Fruit fly (Drosophila melanogaster) whole organism, embryonic: ENCODE data around the gene Scm.

ENCODE experiments used
- Atf3 ChIP-seq: fragments of 200-800 bp; sonication (Bioruptor generic); optimal IDR thresholded peaks from 3 replicates; lab custom pipeline; 2016; ENCODE audit warnings: missing biosample characterization, missing genetic modification characterization
- Atf6 ChIP-seq: fragments of 200-800 bp; sonication (Bioruptor generic); IDR thresholded peaks from 2 replicates; pipeline ENCODE4 v1.3.6; 2022; ENCODE audit warnings: missing biosample characterization, missing genetic modification characterization
- CG10565 ChIP-seq: fragments of 200-800 bp; sonication (Bioruptor generic); optimal IDR thresholded peaks from 3 replicates; lab custom pipeline; 2016; ENCODE audit warnings: missing biosample characterization, mild to moderate bottlenecking, missing genetic modification characterization
- CG12942 ChIP-seq: fragments of 200-800 bp; sonication (Bioruptor generic); optimal IDR thresholded peaks from 3 replicates; lab custom pipeline; 2016; ENCODE audit warnings: missing biosample characterization, missing genetic modification characterization
- CG14050 ChIP-seq: fragments of 200-800 bp; sonication (Bioruptor generic); IDR thresholded peaks from 3 replicates; pipeline ENCODE4 v1.3.6; 2022; ENCODE audit warnings: missing biosample characterization, missing genetic modification characterization
- CG1647 ChIP-seq: fragments of 200-800 bp; sonication (Bioruptor generic); optimal IDR thresholded peaks from 3 replicates; lab custom pipeline; 2016; ENCODE audit warnings: missing biosample characterization, missing genetic modification characterization
- CG18476 ChIP-seq: fragments of 200-800 bp; sonication (Bioruptor generic); optimal IDR thresholded peaks from 2 replicates; lab custom pipeline; 2016; ENCODE audit warnings: missing biosample characterization, mild to moderate bottlenecking, missing genetic modification characterization
- CG2120 ChIP-seq: fragments of 200-800 bp; sonication (Bioruptor generic); optimal IDR thresholded peaks from 3 replicates; lab custom pipeline; 2016; ENCODE audit warnings: missing biosample characterization, missing genetic modification characterization
- CG2875 ChIP-seq: fragments of 200-800 bp; sonication (Bioruptor generic); optimal IDR thresholded peaks from 2 replicates; lab custom pipeline; 2017; ENCODE audit warnings: missing biosample characterization, mild to moderate bottlenecking, missing genetic modification characterization, missing genetic modification reagents
- CG32532 ChIP-seq: fragments of 200-800 bp; sonication (Bioruptor generic); IDR thresholded peaks from 2 replicates; pipeline ENCODE4 v1.3.6; 2022; ENCODE audit warnings: missing biosample characterization, missing genetic modification characterization
- CG3407 ChIP-seq: fragments of 200-800 bp; sonication (Bioruptor generic); optimal IDR thresholded peaks from 2 replicates; lab custom pipeline; 2018; ENCODE audit warnings: missing biosample characterization, mild to moderate bottlenecking, missing genetic modification characterization
- CG42726 ChIP-seq: fragments of 200-800 bp; sonication (Bioruptor generic); IDR thresholded peaks from 2 replicates; pipeline ENCODE4 v1.3.6; 2022; ENCODE audit warnings: missing biosample characterization, missing genetic modification characterization; ENCODE audit not compliant: partially characterized antibody
- CG4360 ChIP-seq: fragments of 200-800 bp; sonication (Bioruptor generic); IDR thresholded peaks from 2 replicates; pipeline ENCODE4 v1.3.6; 2022; ENCODE audit warnings: missing biosample characterization, missing genetic modification characterization
- CG5180 ChIP-seq: fragments of 200-800 bp; sonication (Bioruptor generic); optimal IDR thresholded peaks from 3 replicates; lab custom pipeline; 2017; ENCODE audit warnings: missing biosample characterization, missing genetic modification characterization, mild to moderate bottlenecking, moderate library complexity, missing genetic modification reagents
- CG6765 ChIP-seq: fragments of 200-800 bp; sonication (Bioruptor generic); optimal IDR thresholded peaks from 3 replicates; lab custom pipeline; 2017; ENCODE audit warnings: missing biosample characterization, mild to moderate bottlenecking, missing genetic modification characterization
- CG6813 ChIP-seq: fragments of 200-800 bp; sonication (Bioruptor generic); optimal IDR thresholded peaks from 2 replicates; lab custom pipeline; 2017; ENCODE audit warnings: missing biosample characterization, missing genetic modification characterization, mild to moderate bottlenecking, moderate library complexity, missing genetic modification reagents
- CG8765 ChIP-seq: fragments of 200-800 bp; sonication (Bioruptor generic); IDR thresholded peaks from 2 replicates; pipeline ENCODE4 v1.3.6; 2022; ENCODE audit warnings: missing biosample characterization, missing genetic modification characterization
- CG8924 ChIP-seq: fragments of 200-800 bp; optimal IDR thresholded peaks from 3 replicates; lab custom pipeline; 2019; ENCODE audit warnings: missing biosample characterization, mild to moderate bottlenecking, missing genetic modification characterization, moderate library complexity
- Eip74EF ChIP-seq, 2 experiments: fragments of 200-800 bp in 1 of 2; fragments of >200 bp in 1 of 2; sonication (Bioruptor generic) in 1 of 2; optimal IDR thresholded peaks; 2 replicates each; lab custom pipeline; 2017 to 2019; ENCODE audit warnings: missing biosample characterization in 2 of 2, missing genetic modification characterization in 2 of 2, mild to moderate bottlenecking in 1 of 2, moderate library complexity in 1 of 2
- Fer1 ChIP-seq: fragments of 200-800 bp; sonication (Bioruptor generic); optimal IDR thresholded peaks from 2 replicates; lab custom pipeline; 2017; ENCODE audit warnings: missing biosample characterization, mild to moderate bottlenecking, missing genetic modification characterization
- HmgD ChIP-seq: fragments of 200-800 bp; sonication (Bioruptor generic); optimal IDR thresholded peaks from 3 replicates; lab custom pipeline; 2016; ENCODE audit warnings: missing biosample characterization, missing genetic modification characterization
- Hsf ChIP-seq: fragments of 200-800 bp; sonication (Bioruptor generic); optimal IDR thresholded peaks from 3 replicates; lab custom pipeline; 2016; ENCODE audit warnings: missing biosample characterization, missing genetic modification characterization
- NC2α ChIP-seq: fragments of 200-800 bp; sonication (Bioruptor generic); optimal IDR thresholded peaks from 2 replicates; lab custom pipeline; 2016; ENCODE audit warnings: missing biosample characterization, missing genetic modification characterization
- Nf-YB ChIP-seq: fragments of 200-800 bp; sonication (Bioruptor generic); optimal IDR thresholded peaks from 3 replicates; lab custom pipeline; 2019; ENCODE audit warnings: missing biosample characterization, mild to moderate bottlenecking, missing genetic modification characterization, moderate library complexity
- Optix ChIP-seq: fragments of 200-800 bp; sonication (Bioruptor generic); IDR thresholded peaks from 3 replicates; pipeline ENCODE4 v1.3.6; 2022; ENCODE audit warnings: missing biosample characterization, missing genetic modification characterization
- TFAM ChIP-seq: fragments of 200-800 bp; sonication (Bioruptor generic); optimal IDR thresholded peaks from 2 replicates; lab custom pipeline; 2017; ENCODE audit warnings: missing biosample characterization, missing genetic modification characterization, inconsistent platforms
- Tbp ChIP-seq: fragments of >200 bp; optimal IDR thresholded peaks from 2 replicates; lab custom pipeline; 2018; ENCODE audit warnings: missing biosample characterization, missing genetic modification characterization
- Vsx1 ChIP-seq: fragments of 200-800 bp; sonication (Bioruptor generic); optimal IDR thresholded peaks from 2 replicates; lab custom pipeline; 2017; ENCODE audit warnings: missing biosample characterization, mild to moderate bottlenecking, missing genetic modification characterization, missing genetic modification reagents
- Xbp1 ChIP-seq: fragments of 200-800 bp; sonication (Bioruptor generic); optimal IDR thresholded peaks from 3 replicates; lab custom pipeline; 2016; ENCODE audit warnings: missing biosample characterization, mild to moderate bottlenecking, missing genetic modification characterization
- az2 ChIP-seq: fragments of 200-800 bp; sonication (Bioruptor generic); optimal IDR thresholded peaks from 3 replicates; lab custom pipeline; 2016; ENCODE audit warnings: missing biosample characterization, missing genetic modification characterization
- bigmax ChIP-seq: fragments of 200-800 bp; sonication (Bioruptor generic); optimal IDR thresholded peaks from 2 replicates; lab custom pipeline; 2018; ENCODE audit warnings: missing biosample characterization, mild to moderate bottlenecking, missing genetic modification characterization
- crol ChIP-seq: fragments of 200-800 bp; sonication (Bioruptor generic); IDR thresholded peaks from 2 replicates; pipeline ENCODE4 v1.3.6; 2022; ENCODE audit warnings: missing biosample characterization, missing genetic modification characterization
- crp ChIP-seq, 2 experiments: fragments of 200-800 bp; sonication (Bioruptor generic); optimal IDR thresholded peaks; 2 replicates in 1 of 2; 3 replicates in 1 of 2; lab custom pipeline; 2017; ENCODE audit warnings: missing biosample characterization in 2 of 2, missing genetic modification characterization in 2 of 2, mild to moderate bottlenecking in 1 of 2, moderate library complexity in 1 of 2
- ems ChIP-seq: fragments of 200-800 bp; sonication (Bioruptor generic); optimal IDR thresholded peaks from 3 replicates; lab custom pipeline; 2016; ENCODE audit warnings: missing biosample characterization, missing genetic modification characterization
- gfzf ChIP-seq: fragments of 200-800 bp; sonication (Bioruptor generic); optimal IDR thresholded peaks from 2 replicates; lab custom pipeline; 2016; ENCODE audit warnings: missing biosample characterization, mild to moderate bottlenecking, missing genetic modification characterization, moderate library complexity
- nau ChIP-seq: fragments of 200-800 bp; sonication (Bioruptor generic); optimal IDR thresholded peaks from 3 replicates; lab custom pipeline; 2017; ENCODE audit warnings: missing biosample characterization, mild to moderate bottlenecking, missing genetic modification characterization, missing genetic modification reagents
- nmo ChIP-seq: fragments of 200-800 bp; sonication (Bioruptor generic); optimal IDR thresholded peaks from 2 replicates; lab custom pipeline; 2018; ENCODE audit warnings: missing biosample characterization, mild to moderate bottlenecking, missing genetic modification characterization, moderate library complexity
- nom ChIP-seq: fragments of 200-800 bp; sonication (Bioruptor generic); optimal IDR thresholded peaks from 2 replicates; lab custom pipeline; 2017; ENCODE audit warnings: missing biosample characterization, missing genetic modification characterization, mild to moderate bottlenecking, moderate library complexity, missing genetic modification reagents
- odd ChIP-seq: fragments of 200-800 bp; sonication (Bioruptor generic); optimal IDR thresholded peaks from 2 replicates; lab custom pipeline; 2017; ENCODE audit warnings: missing biosample characterization, mild to moderate bottlenecking, missing genetic modification characterization
- pan ChIP-seq, 4 experiments: fragments of >200 bp in 3 of 4; fragments of 200-800 bp in 1 of 4; sonication (Bioruptor generic) in 1 of 4; optimal IDR thresholded peaks in 3 of 4; IDR thresholded peaks in 1 of 4; 2 replicates each; pipeline versions ENCODE4 v1.3.6 to Lab custom; 2017 to 2022; ENCODE audit warnings: missing biosample characterization in 2 of 4, missing genetic modification characterization in 2 of 4, mixed read lengths in 1 of 4
- pb ChIP-seq: fragments of 200-800 bp; sonication (Bioruptor generic); optimal IDR thresholded peaks from 3 replicates; lab custom pipeline; 2016; ENCODE audit warnings: missing biosample characterization, missing genetic modification characterization
- pho ChIP-seq: fragments of 200-800 bp; sonication (Bioruptor generic); optimal IDR thresholded peaks from 2 replicates; lab custom pipeline; 2016; ENCODE audit warnings: missing biosample characterization, missing genetic modification characterization
- ranshi ChIP-seq: fragments of 200-800 bp; sonication (Bioruptor generic); IDR thresholded peaks from 2 replicates; pipeline ENCODE4 v1.3.6; 2022; ENCODE audit warnings: missing biosample characterization, missing genetic modification characterization
- scrt ChIP-seq: fragments of 200-800 bp; sonication (Bioruptor generic); optimal IDR thresholded peaks from 2 replicates; lab custom pipeline; 2018; ENCODE audit warnings: missing biosample characterization, mild to moderate bottlenecking, missing genetic modification characterization, moderate library complexity
- sens ChIP-seq: fragments of 200-800 bp; sonication (Bioruptor generic); peaks from one replicate; lab custom pipeline; 2016; ENCODE audit warnings: missing biosample characterization, missing genetic modification characterization
- stwl ChIP-seq: fragments of 200-800 bp; sonication (Bioruptor generic); optimal IDR thresholded peaks from 3 replicates; lab custom pipeline; 2018; ENCODE audit warnings: missing biosample characterization, mild to moderate bottlenecking, missing genetic modification characterization, moderate library complexity
- tap ChIP-seq: fragments of 200-800 bp; optimal IDR thresholded peaks from 3 replicates; lab custom pipeline; 2019; ENCODE audit warnings: missing biosample characterization, mild to moderate bottlenecking, missing genetic modification characterization, moderate library complexity
- tll ChIP-seq, 2 experiments: fragments of 200-800 bp in 1 of 2; fragments of >200 bp in 1 of 2; sonication (Bioruptor generic) in 1 of 2; optimal IDR thresholded peaks; 2 replicates each; lab custom pipeline; 2017 to 2019; ENCODE audit warnings: missing biosample characterization in 2 of 2, missing genetic modification characterization in 2 of 2, mild to moderate bottlenecking in 1 of 2, moderate library complexity in 1 of 2
- ttk ChIP-seq: fragments of 200-800 bp; sonication (Bioruptor generic); IDR thresholded peaks from 2 replicates; pipeline ENCODE4 v2.1.2; 2022; ENCODE audit warnings: missing biosample characterization, missing genetic modification characterization
- yki ChIP-seq: fragments of >200 bp; optimal IDR thresholded peaks from 3 replicates; lab custom pipeline; 2018
- z ChIP-seq: fragments of 200-800 bp; sonication (Bioruptor generic); IDR thresholded peaks from 3 replicates; pipeline ENCODE4 v1.3.6; 2022; ENCODE audit warnings: missing biosample characterization, missing genetic modification characterization

Gene Scm

DNA sequence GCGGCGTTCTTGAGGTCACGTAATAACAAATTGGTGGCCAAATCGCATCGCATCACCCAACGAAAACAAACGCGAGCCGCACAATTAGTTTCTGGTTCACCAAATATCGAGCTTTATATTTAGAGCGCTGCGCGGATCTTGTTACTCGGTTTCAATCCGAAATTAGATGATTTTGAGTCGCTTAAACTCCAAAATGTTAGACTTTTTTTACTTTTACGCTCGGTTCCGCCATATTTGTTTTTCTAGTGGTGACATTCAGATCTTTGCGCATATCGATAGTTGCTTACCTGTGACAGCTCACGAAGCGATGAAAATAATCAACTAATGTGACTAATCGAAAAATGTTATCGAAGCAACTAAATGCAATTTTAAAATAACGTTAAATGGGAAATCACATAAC, at the start of gene Scm (continued):
- TF ChIP-seq Optix (GFP tag; lab: Robert Waterston, UW), result no peak
- no peak for TF ChIP-seq CG14050 (GFP tag; lab: Robert Waterston, UW)
- no peak for TF ChIP-seq pb (GFP tag; lab: Kevin White, UChicago)
- peak; percentile 84; the same call in 1 of the 2 replicates for TF ChIP-seq CG42726 (GFP tag; lab: Robert Waterston, UW)
- peak; percentile 76 for TF ChIP-seq sens (GFP tag; lab: Kevin White, UChicago)
- no peak for TF ChIP-seq Vsx1 (GFP tag; lab: Kevin White, UChicago)
- no peak for TF ChIP-seq crp (GFP tag; optimal IDR thresholded peaks at IDR 0.05; lab: Kevin White, UChicago)
- TF ChIP-seq CG4360 (GFP tag; lab: Robert Waterston, UW), result no peak
- no peak for TF ChIP-seq CG10565 (GFP tag; lab: Kevin White, UChicago)
- no peak for TF ChIP-seq TFAM
- peak; percentile 19 for TF ChIP-seq Xbp1 (GFP tag; lab: Kevin White, UChicago)
- TF ChIP-seq stwl, result peak; percentile 100
- TF ChIP-seq tap (tag; lab: Kevin White, UChicago), result no peak
- peak; percentile 54 for TF ChIP-seq nmo (GFP tag; lab: Kevin White, UChicago)
- TF ChIP-seq Eip74EF (GFP tag; optimal IDR thresholded peaks at IDR 0.05; lab: Kevin White, UChicago), result no peak
- TF ChIP-seq z (GFP tag; lab: Robert Waterston, UW), result no peak
- no peak for TF ChIP-seq bigmax (GFP tag; lab: Kevin White, UChicago)
- no peak for TF ChIP-seq CG12942 (GFP tag; lab: Kevin White, UChicago)
- no peak for TF ChIP-seq CG2875 (GFP tag; lab: Kevin White, UChicago)
- TF ChIP-seq ems, result peak; percentile 2
- TF ChIP-seq crol (GFP tag; lab: Robert Waterston, UW), result no peak
- TF ChIP-seq NC2α (GFP tag; lab: Kevin White, UChicago), result no peak
- no peak for TF ChIP-seq CG5180
- TF ChIP-seq nau (GFP tag; lab: Kevin White, UChicago), result no peak
- TF ChIP-seq tll (GFP tag; optimal IDR thresholded peaks at IDR 0.05; lab: Kevin White, UChicago), result no peak
- TF ChIP-seq nom (GFP tag; lab: Kevin White, UChicago), result no peak
- TF ChIP-seq pho (GFP tag; lab: Kevin White, UChicago), result no peak
- no peak for TF ChIP-seq odd (GFP tag; lab: Kevin White, UChicago)
- no peak for TF ChIP-seq CG2120 (GFP tag; lab: Kevin White, UChicago)
- no peak for TF ChIP-seq CG32532 (GFP tag; lab: Robert Waterston, UW)
- TF ChIP-seq Atf3 (GFP tag; lab: Kevin White, UChicago), result no peak
- TF ChIP-seq Atf6 (GFP tag; lab: Robert Waterston, UW), result no peak
- no peak for TF ChIP-seq CG18476
- TF ChIP-seq HmgD, result peak; percentile 61
- no peak for TF ChIP-seq CG6765
- TF ChIP-seq Nf-YB (GFP tag; lab: Kevin White, UChicago), result peak; percentile 59
- TF ChIP-seq az2 (GFP tag; lab: Kevin White, UChicago), result no peak
- TF ChIP-seq CG6813 (GFP tag; lab: Kevin White, UChicago), result no peak
- TF ChIP-seq Fer1, result peak; percentile 39
- peak; percentile 37 for TF ChIP-seq gfzf (GFP tag; lab: Kevin White, UChicago)
- TF ChIP-seq Hsf (GFP tag; lab: Kevin White, UChicago), result no peak
- TF ChIP-seq ttk (GFP tag; lab: Robert Waterston, UW), result no peak
- no peak for TF ChIP-seq pan (optimal IDR thresholded peaks at IDR 0.05; lab: Kevin White, UChicago)
- TF ChIP-seq pan (GFP tag; optimal IDR thresholded peaks at IDR 0.05 in 1 of 2, IDR thresholded peaks at IDR 0.05 in 1 of 2), result no peak
- TF ChIP-seq CG8924 (tag; lab: Kevin White, UChicago), result peak; percentile 39
- TF ChIP-seq yki, result no peak
- TF ChIP-seq ranshi (GFP tag; lab: Robert Waterston, UW), result no peak
- TF ChIP-seq CG8765 (GFP tag; lab: Robert Waterston, UW), result no peak
- TF ChIP-seq CG3407 (GFP tag; lab: Kevin White, UChicago), result no peak
- TF ChIP-seq scrt (GFP tag; lab: Kevin White, UChicago), result peak; percentile 23
- no peak for TF ChIP-seq Tbp
- TF ChIP-seq CG1647 (GFP tag; lab: Kevin White, UChicago), result no peak
